Fruit fly (Drosophila melanogaster): ENCODE measurements around the gene ninaE.

Gene ninaE

DNA sequence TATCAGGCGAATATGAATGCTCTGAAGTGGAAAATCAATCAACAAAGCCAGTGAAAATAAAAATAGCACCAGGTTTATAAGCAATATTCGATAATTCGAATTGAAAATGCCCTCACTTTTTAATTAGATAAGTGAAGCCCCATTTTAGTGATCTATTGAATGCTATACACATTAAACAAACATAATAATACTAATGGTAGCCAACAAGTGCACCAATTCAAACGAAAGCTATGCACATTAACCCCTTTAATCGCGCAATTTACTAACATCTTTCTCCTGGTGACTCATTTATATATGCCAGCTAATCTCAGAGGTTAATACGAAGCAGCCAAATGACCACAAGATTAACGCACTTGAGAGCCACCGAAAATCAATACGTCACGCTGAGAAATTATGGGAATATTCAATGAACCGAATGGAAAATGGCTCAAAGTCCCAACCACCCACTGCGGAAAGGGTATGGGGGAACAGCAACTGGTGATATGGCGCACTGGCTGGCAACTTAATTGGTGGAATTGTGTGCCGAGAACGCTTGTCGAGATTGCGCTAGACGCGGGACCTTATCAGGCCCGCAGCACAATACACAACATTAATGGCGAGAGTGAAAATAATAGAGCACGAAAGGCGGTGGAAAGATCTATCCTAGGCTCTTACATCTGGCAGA lies 28.5 kb downstream of the ninaE start:
- no peak for TF ChIP-seq CG8478 (optimal IDR thresholded peaks at IDR 0.05)
- TF ChIP-seq pan (optimal IDR thresholded peaks at IDR 0.05): no peak
- no peak for TF ChIP-seq EcR (GFP tag; optimal IDR thresholded peaks at IDR 0.05)
- TF ChIP-seq Dll (optimal IDR thresholded peaks at IDR 0.05): no peak
- no peak for TF ChIP-seq usp (GFP tag; optimal IDR thresholded peaks at IDR 0.05)
- no peak for TF ChIP-seq psq (optimal IDR thresholded peaks at IDR 0.05)

DNA sequence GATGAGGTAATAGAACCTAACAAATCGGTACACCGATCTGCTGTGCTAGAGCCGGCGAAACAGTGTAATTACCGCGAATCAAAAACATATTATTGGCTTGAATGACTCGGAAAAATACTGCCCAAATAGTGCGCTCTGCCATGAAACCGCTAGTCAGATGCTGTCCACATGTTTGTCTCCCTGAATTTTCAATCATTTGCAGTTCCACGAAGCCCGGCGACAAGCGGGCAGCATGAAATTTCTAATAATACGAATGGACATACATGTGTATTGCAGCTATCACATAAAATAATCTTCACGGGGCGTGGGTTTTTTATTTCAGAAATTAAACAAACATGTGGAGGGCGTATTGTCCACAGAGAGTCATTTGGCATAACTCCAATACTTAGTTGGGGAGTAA lies 29.1 kb downstream of the ninaE start:
- TF ChIP-seq EcR (GFP tag; optimal IDR thresholded peaks at IDR 0.05) (no peak), usp (GFP tag; optimal IDR thresholded peaks at IDR 0.05) (no peak), CG8478 (optimal IDR thresholded peaks at IDR 0.05) (no peak), Dll (optimal IDR thresholded peaks at IDR 0.05) (no peak), psq (optimal IDR thresholded peaks at IDR 0.05) (no peak), pan (optimal IDR thresholded peaks at IDR 0.05) (no peak)

dm6 chr3R:19858017-19858659 lies 29.9 kb downstream of the ninaE start:
- TF ChIP-seq EcR (GFP tag; optimal IDR thresholded peaks at IDR 0.05) (no peak), pan (optimal IDR thresholded peaks at IDR 0.05) (no peak)

- TF ChIP-seq pan (optimal IDR thresholded peaks at IDR 0.05) (no peak), psq (optimal IDR thresholded peaks at IDR 0.05) (no peak), usp (GFP tag; optimal IDR thresholded peaks at IDR 0.05) (no peak), CG8478 (optimal IDR thresholded peaks at IDR 0.05) (no peak), Dll (optimal IDR thresholded peaks at IDR 0.05) (no peak), EcR (GFP tag; optimal IDR thresholded peaks at IDR 0.05) (no peak)
These were observed 40.3 kb downstream of the ninaE start for dm6 chr3R:19847591-19848256.

DNA sequence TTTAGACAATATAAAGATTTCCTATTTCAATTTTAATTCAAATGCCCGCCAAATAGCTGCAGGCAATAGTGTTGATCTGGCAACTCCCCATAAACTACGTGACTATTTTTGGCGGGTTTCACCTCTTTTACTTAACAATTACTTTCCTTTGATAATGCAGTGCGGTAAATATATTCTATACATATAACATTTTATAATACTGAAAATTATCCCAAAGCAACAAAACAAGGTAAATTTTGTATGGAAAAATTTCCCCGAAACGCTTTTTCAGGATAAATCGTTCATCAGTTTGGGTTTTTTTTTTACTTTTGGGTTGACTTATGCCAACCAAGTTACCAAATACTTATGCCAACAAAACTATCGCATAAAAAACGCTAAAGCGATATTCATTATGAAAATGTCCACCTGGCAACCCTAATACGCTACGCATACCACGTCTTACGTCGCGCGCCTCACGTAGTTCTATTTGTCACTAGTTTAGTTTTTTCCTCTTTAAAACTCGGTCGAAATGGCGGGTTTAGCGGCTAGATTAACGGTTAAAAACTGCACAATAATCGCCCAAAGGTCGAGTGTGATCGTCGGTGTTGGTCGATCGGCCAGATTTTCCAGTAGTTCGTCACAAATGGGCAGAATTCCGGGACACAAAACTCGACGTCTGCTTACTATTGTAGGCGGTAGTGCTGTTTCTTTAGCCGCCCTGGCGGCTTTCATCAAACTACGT lies 41.0 kb downstream of the ninaE start, which contains the start of gene MICU3:
MICU3 (plus strand) TSS at position 442 of the 721 bp plus-strand sequence.
- no peak for TF ChIP-seq usp (GFP tag; optimal IDR thresholded peaks at IDR 0.05)

DNA sequence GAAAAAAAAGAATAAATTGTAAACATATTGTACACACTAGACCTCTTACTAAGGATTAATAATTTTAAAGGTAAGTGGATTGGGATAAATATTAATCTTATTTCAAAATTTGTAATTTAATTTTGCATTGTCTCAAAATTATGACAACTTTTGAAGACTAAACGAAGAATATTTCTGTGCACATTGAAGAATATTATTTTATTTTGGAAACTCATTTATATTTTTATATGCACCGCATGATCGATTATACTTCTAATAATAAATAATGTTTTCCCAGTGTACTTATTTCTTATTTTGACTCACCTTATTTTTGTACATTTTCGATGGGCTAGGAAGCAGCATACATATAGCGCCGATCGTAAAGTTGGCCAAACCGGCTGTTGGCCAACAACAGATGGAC lies 44.1 kb downstream of the ninaE start:
- no peak for TF ChIP-seq usp (GFP tag; optimal IDR thresholded peaks at IDR 0.05)
- no peak for TF ChIP-seq Dll (optimal IDR thresholded peaks at IDR 0.05)
- no peak for TF ChIP-seq pan (optimal IDR thresholded peaks at IDR 0.05)
- TF ChIP-seq CG8478 (optimal IDR thresholded peaks at IDR 0.05): no peak
- no peak for TF ChIP-seq EcR (GFP tag; optimal IDR thresholded peaks at IDR 0.05)
- no peak for TF ChIP-seq psq (optimal IDR thresholded peaks at IDR 0.05)

DNA sequence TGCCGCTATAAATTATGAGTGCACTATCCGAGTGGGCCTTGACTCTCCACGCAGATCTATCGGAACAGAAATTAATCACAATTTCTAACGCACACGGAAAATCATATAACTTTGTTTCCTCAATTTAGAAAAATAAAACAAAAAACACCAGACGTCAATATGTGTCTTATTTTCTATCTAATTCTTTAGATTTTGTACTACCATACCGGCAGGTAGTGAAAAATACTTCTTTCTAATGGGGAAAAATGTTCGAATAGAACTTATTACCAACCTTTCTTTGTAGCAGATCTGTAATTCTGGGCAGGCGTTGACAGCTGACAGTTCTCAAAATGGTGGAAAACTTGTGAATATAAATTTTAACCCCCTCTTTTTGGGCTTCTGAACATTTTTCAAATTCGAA lies 47.5 kb downstream of the ninaE start, which contains the start of gene CG31459:
CG31459 (plus strand) TSS at position 301 of the 400 bp plus-strand sequence.
- TF ChIP-seq pan (optimal IDR thresholded peaks at IDR 0.05): no peak
- TF ChIP-seq EcR (GFP tag; optimal IDR thresholded peaks at IDR 0.05): no peak
- TF ChIP-seq psq (optimal IDR thresholded peaks at IDR 0.05): no peak
- no peak for TF ChIP-seq Dll (optimal IDR thresholded peaks at IDR 0.05)
- no peak for TF ChIP-seq CG8478 (optimal IDR thresholded peaks at IDR 0.05)
- no peak for TF ChIP-seq usp (GFP tag; optimal IDR thresholded peaks at IDR 0.05)

DNA sequence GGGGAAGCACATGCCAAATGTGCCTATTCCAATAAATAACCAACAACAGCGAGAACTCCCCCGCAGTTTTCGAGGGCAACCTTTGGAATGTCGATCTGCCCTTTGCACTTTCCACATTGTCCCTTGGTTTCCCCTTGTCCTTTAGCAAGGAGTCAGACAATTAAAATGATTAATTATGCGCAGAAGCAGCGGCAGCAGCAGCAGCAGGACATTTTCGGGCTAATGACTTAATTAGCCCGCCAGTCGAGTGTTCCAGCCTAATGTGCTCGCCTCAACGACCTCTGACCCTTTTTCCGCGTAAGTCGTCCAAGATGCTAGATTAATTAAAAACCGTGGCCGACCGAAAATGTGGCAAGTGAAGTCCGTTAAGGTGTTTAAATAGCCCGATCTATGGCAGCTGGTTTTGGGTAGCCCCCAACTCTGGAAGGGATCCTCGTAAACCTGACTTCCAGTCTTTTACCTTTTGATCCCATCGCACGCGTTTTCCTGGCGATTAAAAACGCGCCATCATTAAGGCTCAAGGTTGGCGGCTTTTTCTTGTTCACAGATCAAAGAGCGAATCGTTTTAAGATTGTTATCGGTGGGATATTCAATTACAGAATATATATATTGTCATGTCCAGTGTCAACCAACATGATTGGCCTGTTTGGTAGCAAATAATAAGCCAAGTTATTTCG lies 48.9 kb downstream of the ninaE start:
- no peak for TF ChIP-seq Dll (optimal IDR thresholded peaks at IDR 0.05)
- TF ChIP-seq usp (GFP tag; optimal IDR thresholded peaks at IDR 0.05): no peak
- no peak for TF ChIP-seq EcR (GFP tag; optimal IDR thresholded peaks at IDR 0.05)
- no peak for TF ChIP-seq psq (optimal IDR thresholded peaks at IDR 0.05)
- TF ChIP-seq pan (optimal IDR thresholded peaks at IDR 0.05): no peak
- no peak for TF ChIP-seq CG8478 (optimal IDR thresholded peaks at IDR 0.05)

- TF ChIP-seq psq (optimal IDR thresholded peaks at IDR 0.05): no peak
- no peak for TF ChIP-seq EcR (GFP tag; optimal IDR thresholded peaks at IDR 0.05)
- no peak for TF ChIP-seq pan (optimal IDR thresholded peaks at IDR 0.05)
- peak; percentile 81 for TF ChIP-seq Dll (optimal IDR thresholded peaks at IDR 0.05)
- peak; percentile 38 for TF ChIP-seq CG8478 (optimal IDR thresholded peaks at IDR 0.05)
- no peak for TF ChIP-seq usp (GFP tag; optimal IDR thresholded peaks at IDR 0.05)
These were observed 51.3 kb downstream of the ninaE start, which contains the start of gene bnl for dm6 chr3R:19836687-19837086. TSS of gene bnl (minus strand) at chr3R:19836817.
